Worm (Caenorhabditis elegans): ENCODE results near the gene irg-4.

irg-4 gene

DNA sequence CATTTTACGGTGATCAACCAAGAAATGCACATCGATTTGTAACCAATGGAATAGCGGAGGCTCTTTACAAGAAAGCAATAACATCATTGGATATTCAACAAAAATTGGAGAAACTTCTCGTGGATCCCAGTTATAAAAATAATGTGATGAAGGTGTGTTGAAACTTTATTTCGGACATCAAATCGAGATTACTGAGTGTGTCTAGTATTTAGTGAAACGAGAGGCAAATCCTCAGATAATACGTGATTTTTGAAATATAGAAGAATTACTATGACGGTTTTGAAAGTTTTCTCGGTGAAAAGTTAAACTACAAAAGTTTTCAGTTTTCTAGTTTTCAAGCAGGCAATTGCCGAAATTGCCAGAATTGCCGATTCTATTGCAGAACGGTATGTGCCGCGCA lies 3.9 kb upstream of the irg-4 start:
- TF ChIP-seq lim-6 (tag; optimal IDR thresholded peaks at IDR 0.05) (no peak), fkh-10 (GFP tag; optimal IDR thresholded peaks at IDR 0.05) (no peak), ceh-14 (tag; optimal IDR thresholded peaks at IDR 0.05) (no peak)

ce11 chrIV:12432340-12432739 lies 3.3 kb upstream of the irg-4 start, which contains the start of gene clec-184:
TSS of gene clec-184 (plus strand) at chrIV:12432640.
- TF ChIP-seq ceh-19 (GFP tag; optimal IDR thresholded peaks at IDR 0.05): no peak
- no peak for TF ChIP-seq ama-1 (optimal IDR thresholded peaks at IDR 0.05)
- TF ChIP-seq elt-4 (tag; optimal IDR thresholded peaks at IDR 0.05): no peak
- no peak for TF ChIP-seq ahr-1 (tag; optimal IDR thresholded peaks at IDR 0.05)
- TF ChIP-seq unc-86 (tag; optimal IDR thresholded peaks at IDR 0.05): no peak
- TF ChIP-seq ceh-48 (tag; optimal IDR thresholded peaks at IDR 0.05): no peak
- TF ChIP-seq dve-1 (tag; optimal IDR thresholded peaks at IDR 0.05): no peak
- no peak for TF ChIP-seq hlh-15 (tag; optimal IDR thresholded peaks at IDR 0.05)
- TF ChIP-seq ceh-24 (tag; optimal IDR thresholded peaks at IDR 0.05): no peak
- no peak for TF ChIP-seq mec-3 (tag; optimal IDR thresholded peaks at IDR 0.05; ENCODE audit: borderline replicate concordance)
- TF ChIP-seq C08G9.2 (tag; optimal IDR thresholded peaks at IDR 0.05): no peak
- no peak for TF ChIP-seq F13H6.1 (tag; optimal IDR thresholded peaks at IDR 0.05)
- no peak for TF ChIP-seq K02D7.2 (tag; optimal IDR thresholded peaks at IDR 0.05)
- no peak for TF ChIP-seq che-1 (tag; optimal IDR thresholded peaks at IDR 0.05)
- no peak for TF ChIP-seq syd-9 (tag; optimal IDR thresholded peaks at IDR 0.05)
- no peak for TF ChIP-seq fax-1 (tag; optimal IDR thresholded peaks at IDR 0.05)
- TF ChIP-seq ceh-2 (tag; optimal IDR thresholded peaks at IDR 0.05): no peak
- no peak for TF ChIP-seq sox-2 (GFP tag; IDR thresholded peaks at IDR 0.05)
- TF ChIP-seq tbx-2 (tag; optimal IDR thresholded peaks at IDR 0.05): no peak
- TF ChIP-seq sdc-2 (tag; optimal IDR thresholded peaks at IDR 0.05): no peak

- TF ChIP-seq fkh-10 (GFP tag; optimal IDR thresholded peaks at IDR 0.05) (no peak), pat-9 (tag; optimal IDR thresholded peaks at IDR 0.05) (no peak), T23F11.4 (GFP tag; optimal IDR thresholded peaks at IDR 0.05) (no peak), fax-1 (tag; optimal IDR thresholded peaks at IDR 0.05) (no peak), ceh-22 (tag; optimal IDR thresholded peaks at IDR 0.05) (no peak), unc-86 (tag; optimal IDR thresholded peaks at IDR 0.05) (no peak)
These were observed 2.7 kb downstream of the irg-4 start, which contains the start of gene clec-185 for ce11 chrIV:12438359-12438758. TSS of gene clec-185 (plus strand) at chrIV:12438659.

DNA sequence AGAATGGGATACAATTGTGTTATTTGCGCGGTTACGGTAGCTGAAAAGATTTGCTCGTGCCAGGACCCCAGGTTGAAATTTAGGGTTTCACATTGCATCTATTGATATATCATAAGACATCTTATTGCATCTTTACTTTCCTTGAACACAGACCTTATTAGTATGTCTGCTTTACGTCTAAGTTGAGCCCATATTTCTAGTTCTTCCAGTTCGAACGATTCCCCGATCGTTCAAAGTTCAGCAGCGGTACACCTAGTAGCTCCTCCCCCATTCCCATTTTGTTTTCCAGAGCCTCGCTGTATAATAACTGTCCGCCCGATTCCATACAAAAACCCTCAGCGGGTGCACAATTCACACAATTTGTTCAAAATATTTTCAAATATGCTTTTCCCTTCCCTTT lies 6.1 kb downstream of the irg-4 start, which contains the start of gene C25G4.17:
TSS of gene C25G4.17 (plus strand) at position 301 of the 400 bp plus-strand sequence.
- TF ChIP-seq ref-2 (tag; optimal IDR thresholded peaks at IDR 0.05) (no peak), nhr-11 (tag; optimal IDR thresholded peaks at IDR 0.05) (no peak), ceh-6 (GFP tag; optimal IDR thresholded peaks at IDR 0.05) (no peak), dmd-4 (tag; optimal IDR thresholded peaks at IDR 0.05; ENCODE audit: borderline replicate concordance) (no peak), pat-9 (tag; optimal IDR thresholded peaks at IDR 0.05) (no peak), hlh-30 (tag; optimal IDR thresholded peaks at IDR 0.05; ENCODE audit: insufficient read depth) (no peak), hlh-8 (tag; optimal IDR thresholded peaks at IDR 0.05) (no peak), hlh-15 (tag; optimal IDR thresholded peaks at IDR 0.05) (no peak), T23F11.4 (GFP tag; optimal IDR thresholded peaks at IDR 0.05) (no peak), zip-5 (tag; optimal IDR thresholded peaks at IDR 0.05) (no peak), Y22D7AL.16 (tag; optimal IDR thresholded peaks at IDR 0.05) (no peak), ceh-18 (tag; optimal IDR thresholded peaks at IDR 0.05) (no peak), ceh-45 (GFP tag; IDR thresholded peaks at IDR 0.05) (no peak), pqm-1 (tag; optimal IDR thresholded peaks at IDR 0.05) (no peak), hlh-13 (GFP tag; optimal IDR thresholded peaks at IDR 0.05) (no peak), rnt-1 (tag; optimal IDR thresholded peaks at IDR 0.05) (no peak)

Measured in whole organism, late embryonic.